Fruit fly (Drosophila melanogaster) whole organism, embryonic: Measurements from ENCODE around the gene Obp19a.

Experiments used
- Bteb2 ChIP-seq: fragments of 200-800 bp; sonication (Bioruptor generic); optimal IDR thresholded peaks from 2 replicates; lab custom pipeline; 2016; ENCODE audit warnings: missing biosample characterization, missing genetic modification characterization
- CG12219 ChIP-seq: fragments of 200-800 bp; sonication (Bioruptor generic); optimal IDR thresholded peaks from 3 replicates; lab custom pipeline; 2018; ENCODE audit warnings: missing biosample characterization, mild to moderate bottlenecking, missing genetic modification characterization
- CG12659 ChIP-seq: fragments of 200-800 bp; sonication (Bioruptor generic); optimal IDR thresholded peaks from 3 replicates; lab custom pipeline; 2017; ENCODE audit warnings: mild to moderate bottlenecking, missing biosample characterization, missing genetic modification reagents, missing genetic modification characterization
- CG13123 ChIP-seq: fragments of 200-800 bp; sonication (Bioruptor generic); optimal IDR thresholded peaks from 2 replicates; lab custom pipeline; 2016; ENCODE audit warnings: missing biosample characterization, missing genetic modification characterization
- CG14441 ChIP-seq: fragments of 200-800 bp; sonication (Bioruptor generic); IDR thresholded peaks from 2 replicates; pipeline ENCODE4 v1.3.6; 2022; ENCODE audit warnings: missing biosample characterization, missing genetic modification characterization
- CG15269 ChIP-seq: fragments of 200-800 bp; sonication (Bioruptor generic); optimal IDR thresholded peaks from 2 replicates; lab custom pipeline; 2018; ENCODE audit warnings: missing biosample characterization, mild to moderate bottlenecking, missing genetic modification characterization, moderate library complexity
- CG15479 ChIP-seq: fragments of 200-800 bp; sonication (Bioruptor generic); optimal IDR thresholded peaks from 3 replicates; lab custom pipeline; 2019; ENCODE audit warnings: missing biosample characterization, mild to moderate bottlenecking, missing genetic modification characterization, moderate library complexity
- CG15514 ChIP-seq: fragments of 200-800 bp; sonication (Bioruptor generic); optimal IDR thresholded peaks from 3 replicates; lab custom pipeline; 2017; ENCODE audit warnings: missing biosample characterization, missing genetic modification characterization, mild to moderate bottlenecking, moderate library complexity, missing genetic modification reagents
- CG16779 ChIP-seq: fragments of 200-800 bp; sonication (Bioruptor generic); IDR thresholded peaks from 2 replicates; pipeline ENCODE4 v1.3.6; 2022; ENCODE audit warnings: missing biosample characterization, missing genetic modification characterization
- CG17912 ChIP-seq: fragments of 200-800 bp; sonication (Bioruptor generic); optimal IDR thresholded peaks from 2 replicates; lab custom pipeline; 2018; ENCODE audit warnings: missing biosample characterization, mild to moderate bottlenecking, missing genetic modification characterization
- CG18011 ChIP-seq: fragments of 200-800 bp; sonication (Bioruptor generic); optimal IDR thresholded peaks from 2 replicates; lab custom pipeline; 2017; ENCODE audit warnings: missing biosample characterization, missing genetic modification characterization, mild to moderate bottlenecking, moderate library complexity, missing genotype
- CG2889 ChIP-seq: fragments of 200-800 bp; sonication (Bioruptor generic); IDR thresholded peaks from 3 replicates; pipeline ENCODE4 v1.3.6; 2022; ENCODE audit warnings: missing biosample characterization, missing genetic modification characterization
- CG30403 ChIP-seq: fragments of 200-800 bp; sonication (Bioruptor generic); optimal IDR thresholded peaks from 3 replicates; lab custom pipeline; 2016; ENCODE audit warnings: missing biosample characterization, missing genetic modification characterization
- CG31365 ChIP-seq: fragments of 200-800 bp; sonication (Bioruptor generic); optimal IDR thresholded peaks from 2 replicates; lab custom pipeline; 2018; ENCODE audit warnings: missing biosample characterization, mild to moderate bottlenecking, missing genetic modification characterization
- CG34422 ChIP-seq: fragments of 200-800 bp; sonication (Bioruptor generic); IDR thresholded peaks from 3 replicates; pipeline ENCODE4 v1.3.6; 2022; ENCODE audit warnings: missing biosample characterization, missing genetic modification characterization
- CG4820 ChIP-seq: fragments of 200-800 bp; sonication (Bioruptor generic); optimal IDR thresholded peaks from 3 replicates; lab custom pipeline; 2016; ENCODE audit warnings: missing biosample characterization, missing genetic modification characterization
- CG6689 ChIP-seq: fragments of 200-800 bp; sonication (Bioruptor generic); IDR thresholded peaks from 2 replicates; pipeline ENCODE4 v1.3.6; 2022; ENCODE audit warnings: missing biosample characterization, missing genetic modification characterization
- CG8290 ChIP-seq, 3 experiments: fragments of 200-800 bp; sonication (Bioruptor generic); optimal IDR thresholded peaks; 2 replicates each; lab custom pipeline; 2016 to 2019; ENCODE audit warnings: missing biosample characterization in 3 of 3, missing genetic modification characterization in 3 of 3, mild to moderate bottlenecking in 2 of 3, moderate library complexity in 1 of 3
- CG9215 ChIP-seq: fragments of 200-800 bp; sonication (Bioruptor generic); IDR thresholded peaks from 2 replicates; pipeline ENCODE4 v1.3.6; 2022; ENCODE audit warnings: missing biosample characterization, missing genetic modification characterization
- Ets65A ChIP-seq: fragments of 200-800 bp; sonication (Bioruptor generic); peaks from one replicate; lab custom pipeline; 2016; ENCODE audit warnings: missing biosample characterization, missing genetic modification characterization
- Ets97D ChIP-seq: fragments of 200-800 bp; sonication (Bioruptor generic); optimal IDR thresholded peaks from 3 replicates; lab custom pipeline; 2016; ENCODE audit warnings: missing biosample characterization, missing genetic modification characterization
- H15 ChIP-seq: fragments of 200-800 bp; sonication (Bioruptor generic); IDR thresholded peaks from 3 replicates; pipeline ENCODE4 v1.3.6; 2022; ENCODE audit warnings: missing biosample characterization, missing genetic modification characterization
- HHEX ChIP-seq: fragments of 200-800 bp; sonication (Bioruptor generic); optimal IDR thresholded peaks from 3 replicates; lab custom pipeline; 2017; ENCODE audit warnings: missing biosample characterization, mild to moderate bottlenecking, missing genetic modification characterization, missing genetic modification reagents
- HLH4C ChIP-seq: fragments of 200-800 bp; sonication (Bioruptor generic); IDR thresholded peaks from 3 replicates; pipeline ENCODE4 v1.3.6; 2022; ENCODE audit warnings: missing biosample characterization, missing genetic modification characterization; ENCODE audit not compliant: partially characterized antibody
- Lpt ChIP-seq: fragments of >200 bp; optimal IDR thresholded peaks from 2 replicates; lab custom pipeline; 2018; ENCODE audit warnings: missing biosample characterization, missing genetic modification characterization
- MBD-R2 ChIP-seq: fragments of 200-800 bp; sonication (Bioruptor generic); IDR thresholded peaks from 2 replicates; pipeline ENCODE4 v1.3.6; 2022; ENCODE audit warnings: missing biosample characterization, missing genetic modification characterization
- Myb ChIP-seq: fragments of 200-800 bp; sonication (Bioruptor generic); optimal IDR thresholded peaks from 2 replicates; lab custom pipeline; 2016; ENCODE audit warnings: missing biosample characterization, missing genetic modification characterization
- Ravus ChIP-seq: fragments of 200-800 bp; sonication (Bioruptor generic); IDR thresholded peaks from 2 replicates; pipeline ENCODE4 v1.3.6; 2022; ENCODE audit warnings: missing biosample characterization, missing genetic modification characterization
- Side ChIP-seq: fragments of 200-800 bp; sonication (Bioruptor generic); optimal IDR thresholded peaks from 2 replicates; lab custom pipeline; 2016; ENCODE audit warnings: missing biosample characterization, missing genetic modification characterization
- Sry-β ChIP-seq: fragments of 200-800 bp; sonication (Bioruptor generic); optimal IDR thresholded peaks from 2 replicates; lab custom pipeline; 2018; ENCODE audit warnings: missing biosample characterization, mild to moderate bottlenecking, missing genetic modification characterization, moderate library complexity
- Tbp ChIP-seq: fragments of >200 bp; optimal IDR thresholded peaks from 2 replicates; lab custom pipeline; 2018; ENCODE audit warnings: missing biosample characterization, missing genetic modification characterization
- Vsx1 ChIP-seq: fragments of 200-800 bp; sonication (Bioruptor generic); optimal IDR thresholded peaks from 2 replicates; lab custom pipeline; 2017; ENCODE audit warnings: missing biosample characterization, mild to moderate bottlenecking, missing genetic modification characterization, missing genetic modification reagents
- ase ChIP-seq: fragments of 200-800 bp; sonication (Bioruptor generic); IDR thresholded peaks from 3 replicates; pipeline ENCODE4 v1.3.6; 2022; ENCODE audit warnings: missing biosample characterization, missing genetic modification characterization
- az2 ChIP-seq: fragments of 200-800 bp; sonication (Bioruptor generic); optimal IDR thresholded peaks from 3 replicates; lab custom pipeline; 2016; ENCODE audit warnings: missing biosample characterization, missing genetic modification characterization
- bbx ChIP-seq: fragments of 200-800 bp; sonication (Bioruptor generic); IDR thresholded peaks from 2 replicates; pipeline ENCODE4 v1.3.6; 2022; ENCODE audit warnings: missing biosample characterization, missing genetic modification characterization; ENCODE audit not compliant: partially characterized antibody
- cato ChIP-seq: fragments of 200-800 bp; sonication (Bioruptor generic); optimal IDR thresholded peaks from 2 replicates; lab custom pipeline; 2016; ENCODE audit warnings: missing biosample characterization, missing genetic modification characterization, borderline replicate concordance
- crp ChIP-seq, 2 experiments: fragments of 200-800 bp; sonication (Bioruptor generic); optimal IDR thresholded peaks; 2 replicates in 1 of 2; 3 replicates in 1 of 2; lab custom pipeline; 2017; ENCODE audit warnings: missing biosample characterization in 2 of 2, missing genetic modification characterization in 2 of 2, mild to moderate bottlenecking in 1 of 2, moderate library complexity in 1 of 2
- eyg ChIP-seq: fragments of 200-800 bp; sonication (Bioruptor generic); optimal IDR thresholded peaks from 3 replicates; lab custom pipeline; 2016; ENCODE audit warnings: missing biosample characterization, missing genetic modification characterization
- fd102C ChIP-seq: fragments of 200-800 bp; sonication (Bioruptor generic); optimal IDR thresholded peaks from 2 replicates; lab custom pipeline; 2018; ENCODE audit warnings: missing biosample characterization, mild to moderate bottlenecking, missing genetic modification characterization, moderate library complexity
- jumu ChIP-seq: fragments of 200-800 bp; sonication (Bioruptor generic); optimal IDR thresholded peaks from 3 replicates; lab custom pipeline; 2016; ENCODE audit warnings: missing biosample characterization, missing genetic modification characterization
- mld ChIP-seq: fragments of 200-800 bp; sonication (Bioruptor generic); IDR thresholded peaks from 3 replicates; pipeline ENCODE4 v1.3.6; 2022; ENCODE audit warnings: missing biosample characterization, missing genetic modification characterization; ENCODE audit not compliant: partially characterized antibody
- peb ChIP-seq: fragments of 200-800 bp; sonication (Bioruptor generic); IDR thresholded peaks from 2 replicates; pipeline ENCODE4 v1.3.6; 2022; ENCODE audit warnings: missing biosample characterization, missing genetic modification characterization
- psq ChIP-seq: fragments of 200-800 bp; sonication (Bioruptor generic); optimal IDR thresholded peaks from 2 replicates; lab custom pipeline; 2017; ENCODE audit warnings: missing biosample characterization, missing genetic modification characterization
- seq ChIP-seq: fragments of 200-800 bp; sonication (Bioruptor generic); IDR thresholded peaks from 2 replicates; pipeline ENCODE4 v1.3.6; 2022; ENCODE audit warnings: missing biosample characterization, missing genetic modification characterization
- sima ChIP-seq: fragments of 200-800 bp; sonication (Bioruptor generic); optimal IDR thresholded peaks from 2 replicates; lab custom pipeline; 2016; ENCODE audit warnings: missing biosample characterization, missing genetic modification characterization
- slou ChIP-seq: fragments of 200-800 bp; sonication (Bioruptor generic); optimal IDR thresholded peaks from 3 replicates; lab custom pipeline; 2016; ENCODE audit warnings: missing biosample characterization, missing genetic modification characterization
- trem ChIP-seq: fragments of 200-800 bp; optimal IDR thresholded peaks from 3 replicates; lab custom pipeline; 2019; ENCODE audit warnings: missing biosample characterization, mild to moderate bottlenecking, missing genetic modification characterization, moderate library complexity
- trh ChIP-seq: fragments of 200-800 bp; sonication (Bioruptor generic); optimal IDR thresholded peaks from 2 replicates; lab custom pipeline; 2016; ENCODE audit warnings: missing biosample characterization, missing genetic modification characterization
- tx ChIP-seq: fragments of 200-800 bp; sonication (Bioruptor generic); optimal IDR thresholded peaks from 2 replicates; lab custom pipeline; 2016; ENCODE audit warnings: missing biosample characterization, missing genetic modification characterization
- usp ChIP-seq: fragments of >200 bp; optimal IDR thresholded peaks from 2 replicates; lab custom pipeline; 2017; ENCODE audit warnings: missing biosample characterization, missing genetic modification characterization

The Obp19a gene

DNA sequence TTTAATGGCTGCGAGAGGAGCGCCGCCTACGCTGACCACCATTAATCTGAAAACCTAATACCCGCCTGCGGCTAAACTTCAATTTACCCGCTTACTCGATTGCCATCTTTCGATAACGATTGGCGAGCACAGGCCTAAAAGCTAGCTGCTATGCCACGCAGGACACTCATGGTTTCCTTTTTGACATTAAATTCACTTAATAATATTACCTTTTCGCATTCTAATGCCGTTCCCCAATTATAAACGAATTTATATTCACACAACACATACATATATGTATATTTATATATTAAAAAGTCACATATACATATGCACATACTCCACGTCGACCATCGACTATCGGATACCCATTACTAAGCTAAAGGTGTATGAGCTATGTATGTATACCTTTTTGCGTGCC is 25.9 kb upstream of the Obp19a start (continued):
- TF ChIP-seq Lpt (no peak), Sry-β (GFP tag; lab: Kevin White, UChicago) (peak; percentile 75), CG31365 (no peak), Vsx1 (GFP tag; lab: Kevin White, UChicago) (no peak), ase (GFP tag; lab: Robert Waterston, UW) (no peak), mld (GFP tag; lab: Robert Waterston, UW) (0 out of 3 replicates have a peak, but pooled peaks have one; percentile 45), eyg (GFP tag; lab: Kevin White, UChicago) (no peak), CG15479 (no peak), seq (GFP tag; lab: Robert Waterston, UW) (no peak), peb (GFP tag; lab: Robert Waterston, UW) (no peak), CG17912 (GFP tag; lab: Kevin White, UChicago) (no peak), HLH4C (GFP tag; lab: Robert Waterston, UW) (peak; percentile 80), CG4820 (GFP tag; lab: Kevin White, UChicago) (no peak)

DNA sequence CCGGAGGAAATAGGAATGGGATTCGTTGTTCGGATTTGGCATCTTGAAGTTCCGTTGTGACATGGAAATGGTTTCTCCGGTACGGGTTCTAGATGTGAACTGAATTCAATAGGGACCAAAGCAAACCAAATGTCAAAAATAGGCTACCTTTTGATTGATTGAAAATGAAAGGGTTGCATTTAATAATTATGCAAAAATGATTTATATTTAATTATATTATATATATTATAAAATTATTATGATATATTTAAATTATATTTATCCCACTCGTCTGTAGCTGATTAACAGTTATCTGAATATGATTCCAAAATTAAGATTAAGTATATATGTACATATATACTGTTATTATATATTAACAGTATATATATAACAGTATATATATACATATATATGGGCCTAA is 24.8 kb upstream of the Obp19a start, which contains the start of gene jb:
TSS of gene jb (minus strand) at position 101 of the 400 bp plus-strand sequence.
- TF ChIP-seq CG12219, result no peak
- no peak for TF ChIP-seq Bteb2 (GFP tag; lab: Kevin White, UChicago)
- no peak for TF ChIP-seq Tbp
- no peak for TF ChIP-seq trh (GFP tag; lab: Kevin White, UChicago)
- no peak for TF ChIP-seq Ravus (GFP tag; lab: Robert Waterston, UW)
- TF ChIP-seq cato (GFP tag; lab: Kevin White, UChicago), result no peak
- no peak for TF ChIP-seq tx
- no peak for TF ChIP-seq HHEX (GFP tag; lab: Kevin White, UChicago)
- no peak for TF ChIP-seq fd102C (GFP tag; lab: Kevin White, UChicago)
- TF ChIP-seq slou (GFP tag; lab: Kevin White, UChicago), result no peak
- TF ChIP-seq CG30403, result no peak
- no peak for TF ChIP-seq CG13123 (GFP tag; lab: Kevin White, UChicago)
- no peak for TF ChIP-seq Ets97D
- TF ChIP-seq CG9215, result no peak
- TF ChIP-seq Side (GFP tag; lab: Kevin White, UChicago), result no peak

DNA sequence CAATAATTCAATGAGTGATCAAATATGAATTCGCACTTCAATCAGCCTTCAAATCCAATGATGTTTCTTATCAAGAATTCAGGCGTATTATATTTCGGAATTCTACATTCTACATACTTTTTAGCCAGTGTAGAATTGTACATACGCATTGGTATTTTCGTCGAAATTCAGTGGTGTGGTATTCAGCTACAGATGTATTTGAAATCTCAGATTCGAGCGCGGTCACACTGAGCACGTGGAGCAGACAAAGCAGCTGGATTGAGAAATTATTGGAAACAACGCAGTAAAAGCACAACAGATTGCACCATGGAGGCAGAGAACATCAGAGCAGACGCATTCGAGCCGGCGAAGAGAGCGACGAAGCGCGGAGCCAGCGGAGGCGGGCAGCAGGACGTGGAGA is 24.3 kb upstream of the Obp19a start:
- no peak for TF ChIP-seq Lpt
- no peak for TF ChIP-seq CG16779 (GFP tag; lab: Robert Waterston, UW)
- no peak for TF ChIP-seq CG14441
- peak; percentile 15 for TF ChIP-seq CG12659 (GFP tag; lab: Kevin White, UChicago)
- TF ChIP-seq CG34422 (GFP tag; lab: Robert Waterston, UW), result peak; percentile 41; the same call in 1 of the 3 replicates
- no peak for TF ChIP-seq jumu (GFP tag; lab: Kevin White, UChicago)
- 0 out of 2 replicates have a peak, but pooled peaks have one; percentile 34 for TF ChIP-seq bbx
- TF ChIP-seq CG6689 (GFP tag; lab: Robert Waterston, UW), result no peak
- no peak for TF ChIP-seq psq (GFP tag; lab: Kevin White, UChicago)
- TF ChIP-seq H15 (GFP tag; lab: Robert Waterston, UW), result 0 out of 3 replicates have a peak, but pooled peaks have one; percentile 12
- no peak for TF ChIP-seq CG15269 (tag; lab: Kevin White, UChicago)
- peak; percentile 28 for TF ChIP-seq trem (tag; lab: Kevin White, UChicago)
- no peak for TF ChIP-seq Ets65A (GFP tag; lab: Kevin White, UChicago)
- TF ChIP-seq CG15514, result peak; percentile 7
- no peak for TF ChIP-seq usp (GFP tag; lab: Kevin White, UChicago)
- no peak for TF ChIP-seq sima (GFP tag; lab: Kevin White, UChicago)
- peak; percentile 41 for TF ChIP-seq CG18011 (GFP tag; lab: Kevin White, UChicago)
- TF ChIP-seq crp (GFP tag; optimal IDR thresholded peaks at IDR 0.05; lab: Kevin White, UChicago), result peak in 1 of 2 experiments; percentile 74
- TF ChIP-seq MBD-R2 (GFP tag; lab: Robert Waterston, UW), result peak; percentile 87
- peak; percentile 7 for TF ChIP-seq CG8290 (GFP tag; optimal IDR thresholded peaks at IDR 0.05; lab: Kevin White, UChicago)
- TF ChIP-seq CG8290 (tag; optimal IDR thresholded peaks at IDR 0.05; lab: Kevin White, UChicago), result peak in 1 of 2 experiments; percentile 46
- no peak for TF ChIP-seq CG2889 (GFP tag; lab: Robert Waterston, UW)
- TF ChIP-seq az2, result no peak
- peak; percentile 52 for TF ChIP-seq Myb (GFP tag; lab: Kevin White, UChicago)
